Worm (Caenorhabditis elegans) whole organism, early embryonic: ENCODE measurements around the gene C18A3.7.

Source experiments
- B0310.2 ChIP-seq: sonication (generic microtip); optimal IDR thresholded peaks from 2 replicates; lab custom pipeline; 2016; ENCODE audit warnings: mild to moderate bottlenecking, missing genetic modification characterization, missing compliant biosample characterization
- F13C5.2 ChIP-seq: sonication (generic microtip); optimal IDR thresholded peaks from 2 replicates; lab custom pipeline; 2017; ENCODE audit warnings: mild to moderate bottlenecking, missing genetic modification characterization, inconsistent platforms, missing compliant biosample characterization
- aly-1 ChIP-seq: sonication (generic microtip); optimal IDR thresholded peaks from 2 replicates; lab custom pipeline; 2016; ENCODE audit warnings: missing genetic modification characterization, missing compliant biosample characterization
- ama-1 ChIP-seq: fragments of 150-350 bp; optimal IDR thresholded peaks from 2 replicates; lab custom pipeline; 2014
- ceh-13 ChIP-seq: fragments of 200-800 bp; sonication (Bioruptor generic); optimal IDR thresholded peaks from 2 replicates; lab custom pipeline; 2018; ENCODE audit warnings: mild to moderate bottlenecking, missing genetic modification characterization, missing compliant biosample characterization
- ceh-36 ChIP-seq: sonication (generic microtip); optimal IDR thresholded peaks from 2 replicates; lab custom pipeline; 2016; ENCODE audit warnings: missing genetic modification characterization, inconsistent platforms, missing compliant biosample characterization
- ets-7 ChIP-seq: sonication (generic microtip); optimal IDR thresholded peaks from 2 replicates; lab custom pipeline; 2016; ENCODE audit warnings: missing genotype, missing genetic modification characterization, missing compliant biosample characterization
- flt-1 ChIP-seq: fragments of 200-800 bp; sonication (Bioruptor generic); IDR thresholded peaks from 2 replicates; pipeline ENCODE4 v1.3.6; 2022; ENCODE audit warnings: missing genetic modification characterization, missing compliant biosample characterization
- hmbx-1 ChIP-seq: sonication (generic microtip); optimal IDR thresholded peaks from 2 replicates; lab custom pipeline; 2016; ENCODE audit warnings: mild to moderate bottlenecking, missing genetic modification characterization, missing compliant biosample characterization
- hmg-4 ChIP-seq: fragments of 200-800 bp; sonication (Bioruptor generic); optimal IDR thresholded peaks from 2 replicates; lab custom pipeline; 2018; ENCODE audit warnings: mild to moderate bottlenecking, missing genetic modification characterization, missing compliant biosample characterization
- hnd-1 ChIP-seq: sonication (generic microtip); optimal IDR thresholded peaks from 2 replicates; lab custom pipeline; 2016; ENCODE audit warnings: missing genetic modification characterization, missing compliant biosample characterization
- pes-1 ChIP-seq: fragments of 200-800 bp; sonication (Bioruptor generic); IDR thresholded peaks from 2 replicates; pipeline ENCODE4 v1.3.6; 2022; ENCODE audit warnings: missing genetic modification reagents, missing genetic modification characterization, missing compliant biosample characterization
- scrt-1 ChIP-seq: fragments of 200-800 bp; sonication (Bioruptor generic); IDR thresholded peaks from 2 replicates; pipeline ENCODE4 v1.3.6; 2022; ENCODE audit warnings: missing genetic modification characterization, missing compliant biosample characterization
- sea-1 ChIP-seq: fragments of 200-800 bp; sonication (Bioruptor generic); conservative IDR thresholded peaks from 2 replicates; pipeline ENCODE4 v1.3.6; 2022; ENCODE audit warnings: missing genetic modification characterization, missing compliant biosample characterization
- tbx-11 ChIP-seq: fragments of 200-800 bp; sonication (Bioruptor generic); IDR thresholded peaks from 2 replicates; pipeline ENCODE4 v1.3.6; 2022; ENCODE audit warnings: missing genetic modification characterization, missing compliant biosample characterization
- tbx-37 ChIP-seq: fragments of 200-800 bp; sonication (Bioruptor generic); conservative IDR thresholded peaks from 2 replicates; pipeline ENCODE4 v1.3.6; 2022; ENCODE audit warnings: missing genetic modification reagents, missing genetic modification characterization, missing compliant biosample characterization
- tra-4 ChIP-seq: sonication (generic microtip); optimal IDR thresholded peaks from 2 replicates; lab custom pipeline; 2017; ENCODE audit warnings: missing genetic modification characterization, missing compliant biosample characterization

C18A3.7 gene

ce11 chrII:5730343-5731083 lies at the start of gene C18A3.7, which contains the start of gene C18A3.11:
Gene C18A3.7, minus strand, starts transcription at chrII:5730443.
Gene C18A3.11, plus strand, starts transcription at chrII:5731033.
- no peak for TF ChIP-seq hmbx-1 (tag; lab: Kevin White, UChicago)
- TF ChIP-seq hnd-1: no peak

ce11 chrII:5779866-5780265 lies 49.6 kb upstream of the C18A3.7 start:
- no peak for TF ChIP-seq tra-4
- no peak for TF ChIP-seq tbx-37
- TF ChIP-seq F13C5.2 (tag; lab: Kevin White, UChicago): peak; percentile 18
- no peak for TF ChIP-seq aly-1 (tag; lab: Kevin White, UChicago)
- no peak for TF ChIP-seq pes-1 (GFP tag; lab: Robert Waterston, UW)

- TF ChIP-seq F13C5.2 (tag; lab: Kevin White, UChicago): no peak
- TF ChIP-seq hmbx-1 (tag; lab: Kevin White, UChicago): no peak
- no peak for TF ChIP-seq B0310.2
- TF ChIP-seq hnd-1: no peak
- TF ChIP-seq sea-1 (GFP tag; lab: Robert Waterston, UW): no peak
These were observed 47.1 kb upstream of the C18A3.7 start for ce11 chrII:5777372-5777771.

ce11 chrII:5774879-5775278 lies 44.6 kb upstream of the C18A3.7 start:
- TF ChIP-seq tbx-11 (GFP tag; lab: Robert Waterston, UW) (no peak), hnd-1 (no peak), scrt-1 (GFP tag; lab: Robert Waterston, UW) (no peak), ets-7 (tag; lab: Kevin White, UChicago) (no peak), hmg-4 (GFP tag; lab: Kevin White, UChicago) (no peak), pes-1 (GFP tag; lab: Robert Waterston, UW) (no peak), F13C5.2 (tag; lab: Kevin White, UChicago) (no peak), tra-4 (no peak), B0310.2 (no peak), aly-1 (tag; lab: Kevin White, UChicago) (no peak), sea-1 (GFP tag; lab: Robert Waterston, UW) (no peak), ceh-36 (tag; lab: Kevin White, UChicago) (no peak), flt-1 (GFP tag; lab: Robert Waterston, UW) (no peak), tbx-37 (no peak)

- TF ChIP-seq tbx-11 (GFP tag; lab: Robert Waterston, UW) (no peak), flt-1 (GFP tag; lab: Robert Waterston, UW) (no peak), aly-1 (tag; lab: Kevin White, UChicago) (no peak), hmg-4 (GFP tag; lab: Kevin White, UChicago) (no peak), B0310.2 (no peak), tbx-37 (no peak), ets-7 (tag; lab: Kevin White, UChicago) (no peak), hmbx-1 (tag; lab: Kevin White, UChicago) (no peak), F13C5.2 (tag; lab: Kevin White, UChicago) (no peak), sea-1 (GFP tag; lab: Robert Waterston, UW) (no peak), hnd-1 (no peak), tra-4 (no peak), ceh-36 (tag; lab: Kevin White, UChicago) (no peak), scrt-1 (GFP tag; lab: Robert Waterston, UW) (no peak), ceh-13 (no peak), ama-1 (lab: Kevin White, UChicago) (no peak), pes-1 (GFP tag; lab: Robert Waterston, UW) (no peak)
These were observed 43.9 kb upstream of the C18A3.7 start, which contains the start of the genes dmd-5 and F10C1.1 for ce11 chrII:5774120-5774519. Gene dmd-5, minus strand, starts transcription at chrII:5774220. Gene F10C1.1, plus strand, starts transcription at chrII:5774229.

ce11 chrII:5772547-5773142 lies 42.4 kb upstream of the C18A3.7 start:
- no peak for TF ChIP-seq hmbx-1 (tag; lab: Kevin White, UChicago)
- TF ChIP-seq flt-1 (GFP tag; lab: Robert Waterston, UW): peak; percentile 56; the same call in 1 of the 2 replicates
- TF ChIP-seq sea-1 (GFP tag; lab: Robert Waterston, UW): no peak
- peak; percentile 47 for TF ChIP-seq B0310.2
- peak; percentile 66 for TF ChIP-seq F13C5.2 (tag; lab: Kevin White, UChicago)
- no peak for TF ChIP-seq aly-1 (tag; lab: Kevin White, UChicago)
- TF ChIP-seq scrt-1 (GFP tag; lab: Robert Waterston, UW): peak; percentile 75
- no peak for TF ChIP-seq ama-1 (lab: Kevin White, UChicago)
- TF ChIP-seq pes-1 (GFP tag; lab: Robert Waterston, UW): peak; percentile 78
- TF ChIP-seq tbx-11 (GFP tag; lab: Robert Waterston, UW): peak; percentile 78
- peak; percentile 64 for TF ChIP-seq tbx-37
- TF ChIP-seq ceh-36 (tag; lab: Kevin White, UChicago): peak; percentile 89
- peak; percentile 59 for TF ChIP-seq hnd-1
- TF ChIP-seq tra-4: no peak
- peak; percentile 62 for TF ChIP-seq hmg-4 (GFP tag; lab: Kevin White, UChicago)
- no peak for TF ChIP-seq ets-7 (tag; lab: Kevin White, UChicago)
- TF ChIP-seq ceh-13: peak; percentile 38

ce11 chrII:5768274-5768820 lies 38.1 kb upstream of the C18A3.7 start:
- no peak for TF ChIP-seq hnd-1
